Fruit fly (Drosophila melanogaster): Measurements from ENCODE around the gene chm.

Gene chm

DNA sequence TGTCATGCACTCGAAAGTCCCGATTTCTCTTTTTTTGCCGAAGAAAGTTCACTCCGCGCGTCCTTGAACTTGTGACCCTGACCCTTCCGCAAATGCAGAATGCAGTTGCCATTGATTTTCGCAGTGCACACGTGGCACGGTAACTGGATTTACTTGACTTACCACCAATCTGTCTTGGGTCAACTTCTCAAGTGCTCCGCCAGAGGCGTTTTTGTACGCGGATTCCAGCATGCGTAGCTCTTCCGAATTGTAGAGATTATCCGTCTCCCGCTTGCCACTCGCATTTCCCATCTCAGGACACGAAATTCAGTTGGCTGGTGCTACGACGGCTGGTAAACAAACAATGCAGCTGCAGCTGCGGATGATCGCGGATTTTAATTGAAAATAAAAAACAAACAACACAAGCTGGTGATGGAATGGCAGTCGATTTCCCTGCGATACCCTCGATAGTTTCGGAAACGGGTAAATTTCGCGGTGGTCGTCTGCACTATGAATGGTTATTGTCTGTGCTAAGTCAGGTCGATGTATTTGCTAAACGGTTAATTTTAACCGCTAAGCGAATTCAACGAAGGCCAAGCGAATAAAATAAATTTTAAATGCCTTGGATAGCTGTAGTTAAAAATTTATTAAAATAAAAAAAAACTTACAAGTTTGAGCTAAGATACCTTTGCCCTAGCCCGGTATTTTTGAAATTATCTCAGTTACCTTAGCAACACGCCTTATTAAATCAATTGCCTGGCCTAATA lies 24.2 kb upstream of the chm start, which contains the start of the genes CG5149 and gudu (continued):
- TF ChIP-seq CG6254 (GFP tag; optimal IDR thresholded peaks at IDR 0.05) (no peak), CG17612 (GFP tag; IDR thresholded peaks at IDR 0.05) (no peak), CG1603 (tag; optimal IDR thresholded peaks at IDR 0.05) (peak; percentile 76), CG4617 (GFP tag; optimal IDR thresholded peaks at IDR 0.05; ENCODE audit: borderline replicate concordance) (peak; percentile 58), Hr3 (GFP tag; optimal IDR thresholded peaks at IDR 0.05) (no peak), CG7786 (GFP tag; optimal IDR thresholded peaks at IDR 0.05) (no peak), ken (GFP tag; IDR thresholded peaks at IDR 0.05) (no peak), hb (GFP tag; IDR thresholded peaks at IDR 0.05; ENCODE audit: partially characterized antibody) (peak; percentile 85), Bgb (GFP tag; IDR thresholded peaks at IDR 0.05; ENCODE audit: partially characterized antibody) (peak; percentile 94), Xrp1 (GFP tag; IDR thresholded peaks at IDR 0.05) (peak; percentile 28; the same call in 1 of the 2 replicates), CG2116 (GFP tag; optimal IDR thresholded peaks at IDR 0.05) (peak; percentile 47), ems (GFP tag; optimal IDR thresholded peaks at IDR 0.05) (peak; percentile 0), Nf-YA (GFP tag; IDR thresholded peaks at IDR 0.05) (no peak), CG12299 (tag; optimal IDR thresholded peaks at IDR 0.05) (no peak), Mad (GFP tag; optimal IDR thresholded peaks at IDR 0.05) (no peak), CG1832 (GFP tag; optimal IDR thresholded peaks at IDR 0.05) (no peak), CG1647 (GFP tag; optimal IDR thresholded peaks at IDR 0.05) (no peak), Fer1 (GFP tag; optimal IDR thresholded peaks at IDR 0.05) (peak; percentile 41), CG10366 (GFP tag; IDR thresholded peaks at IDR 0.05) (peak; percentile 7; the same call in 1 of the 2 replicates), Ets65A (GFP tag) (peak; percentile 49), Opbp (GFP tag; IDR thresholded peaks at IDR 0.05; ENCODE audit: partially characterized antibody) (peak; percentile 95), CG15514 (GFP tag; optimal IDR thresholded peaks at IDR 0.05) (peak; percentile 65), CG16779 (GFP tag; IDR thresholded peaks at IDR 0.05) (no peak), shn (GFP tag; optimal IDR thresholded peaks at IDR 0.05) (no peak), wdn (GFP tag; IDR thresholded peaks at IDR 0.05) (no peak), vnd (GFP tag; IDR thresholded peaks at IDR 0.05; ENCODE audit: partially characterized antibody) (peak; percentile 73), E2f2 (GFP tag; IDR thresholded peaks at IDR 0.05) (peak; percentile 52), Atf6 (GFP tag; IDR thresholded peaks at IDR 0.05) (no peak), Trl (optimal IDR thresholded peaks at IDR 0.05) (no peak), Trl (GFP tag; optimal IDR thresholded peaks at IDR 0.05) (no peak), Bdp1 (GFP tag; optimal IDR thresholded peaks at IDR 0.05) (no peak), CG18011 (GFP tag; optimal IDR thresholded peaks at IDR 0.05) (no peak), CG9932 (GFP tag; IDR thresholded peaks at IDR 0.05) (peak; percentile 67), h (optimal IDR thresholded peaks at IDR 0.05) (no peak), dmrt99B (tag; optimal IDR thresholded peaks at IDR 0.05) (no peak), btn (GFP tag; optimal IDR thresholded peaks at IDR 0.05) (no peak), CG4730 (GFP tag; IDR thresholded peaks at IDR 0.05) (no peak), CG30403 (GFP tag; optimal IDR thresholded peaks at IDR 0.05) (no peak), bigmax (GFP tag; optimal IDR thresholded peaks at IDR 0.05) (peak; percentile 29), unc-4 (GFP tag; IDR thresholded peaks at IDR 0.05; ENCODE audit: partially characterized antibody) (peak; percentile 88), CG11723 (GFP tag; optimal IDR thresholded peaks at IDR 0.05) (no peak), NC2α (GFP tag; optimal IDR thresholded peaks at IDR 0.05) (no peak), CG1233 (GFP tag; optimal IDR thresholded peaks at IDR 0.05) (no peak), NK7.1 (GFP tag; optimal IDR thresholded peaks at IDR 0.05) (no peak), CG7839 (tag; optimal IDR thresholded peaks at IDR 0.05) (no peak), scrt (GFP tag; optimal IDR thresholded peaks at IDR 0.05) (no peak), CG3847 (GFP tag; IDR thresholded peaks at IDR 0.05) (no peak; the same call in 1 of the 2 replicates), gro (GFP tag; optimal IDR thresholded peaks at IDR 0.05) (no peak), Side (GFP tag; optimal IDR thresholded peaks at IDR 0.05) (no peak), CG31388 (GFP tag; optimal IDR thresholded peaks at IDR 0.05) (no peak), CG2202 (tag; optimal IDR thresholded peaks at IDR 0.05) (no peak)

All from whole organism, embryonic.